Worm (Caenorhabditis elegans): ENCODE data around the gene C34F11.8.

ce11 chrII:5202930-5203329 is 7.8 kb downstream of the C34F11.8 start, which contains the start of gene ampd-1:
- TF ChIP-seq nhr-11 (tag; optimal IDR thresholded peaks at IDR 0.05) (no peak), ets-4 (tag; optimal IDR thresholded peaks at IDR 0.05) (no peak), pha-4 (tag; optimal IDR thresholded peaks at IDR 0.05) (no peak), ceh-9 (tag; optimal IDR thresholded peaks at IDR 0.05) (no peak), fkh-10 (GFP tag; optimal IDR thresholded peaks at IDR 0.05) (no peak), hlh-30 (tag; optimal IDR thresholded peaks at IDR 0.05; ENCODE audit: insufficient read depth) (no peak), madf-2 (tag; optimal IDR thresholded peaks at IDR 0.05) (no peak)

All from whole organism, late embryonic.